Fruit fly (Drosophila melanogaster) whole organism, embryonic: ENCODE measurements around the gene CG12057.

Source experiments
- B-H1 ChIP-seq: fragments of 200-800 bp; sonication (Bioruptor generic); IDR thresholded peaks from 3 replicates; pipeline ENCODE4 v1.3.6; 2022; ENCODE audit warnings: missing biosample characterization, missing genetic modification characterization
- CG10366 ChIP-seq: fragments of 200-800 bp; sonication (Bioruptor generic); IDR thresholded peaks from 2 replicates; pipeline ENCODE4 v1.3.6; 2022; ENCODE audit warnings: missing biosample characterization, missing genetic modification characterization
- CG11247 ChIP-seq: fragments of 200-800 bp; sonication (Bioruptor generic); IDR thresholded peaks from 2 replicates; pipeline ENCODE4 v1.3.6; 2022; ENCODE audit warnings: missing biosample characterization, missing genetic modification characterization
- CG11504 ChIP-seq: fragments of 200-800 bp; sonication (Bioruptor generic); optimal IDR thresholded peaks from 3 replicates; lab custom pipeline; 2019; ENCODE audit warnings: missing biosample characterization, mild to moderate bottlenecking, missing genetic modification characterization, moderate library complexity
- CG11560 ChIP-seq: fragments of 200-800 bp; sonication (Bioruptor generic); IDR thresholded peaks from 3 replicates; pipeline ENCODE4 v1.3.6; 2022; ENCODE audit warnings: missing biosample characterization, missing genetic modification characterization
- CG12104 ChIP-seq: fragments of 200-800 bp; sonication (Bioruptor generic); optimal IDR thresholded peaks from 3 replicates; lab custom pipeline; 2016; ENCODE audit warnings: missing biosample characterization, missing genetic modification characterization
- CG12299 ChIP-seq: fragments of 200-800 bp; sonication (Bioruptor generic); optimal IDR thresholded peaks from 2 replicates; lab custom pipeline; 2018; ENCODE audit warnings: missing biosample characterization, mild to moderate bottlenecking, missing genetic modification characterization
- CG13296 ChIP-seq: fragments of 200-800 bp; sonication (Bioruptor generic); optimal IDR thresholded peaks from 3 replicates; lab custom pipeline; 2018; ENCODE audit warnings: missing biosample characterization, mild to moderate bottlenecking, missing genetic modification characterization
- CG15514 ChIP-seq: fragments of 200-800 bp; sonication (Bioruptor generic); optimal IDR thresholded peaks from 3 replicates; lab custom pipeline; 2017; ENCODE audit warnings: missing biosample characterization, missing genetic modification characterization, mild to moderate bottlenecking, moderate library complexity, missing genetic modification reagents
- CG1792 ChIP-seq: fragments of 200-800 bp; sonication (Bioruptor generic); optimal IDR thresholded peaks from 2 replicates; lab custom pipeline; 2016; ENCODE audit warnings: missing biosample characterization, missing genetic modification characterization
- CG2129 ChIP-seq: fragments of 200-800 bp; sonication (Bioruptor generic); IDR thresholded peaks from 2 replicates; pipeline ENCODE4 v1.3.6; 2022; ENCODE audit warnings: missing biosample characterization, missing genetic modification characterization; ENCODE audit not compliant: partially characterized antibody
- CG3065 ChIP-seq: fragments of 200-800 bp; sonication (Bioruptor generic); optimal IDR thresholded peaks from 2 replicates; lab custom pipeline; 2016; ENCODE audit warnings: missing biosample characterization, missing genetic modification characterization
- CG32532 ChIP-seq: fragments of 200-800 bp; sonication (Bioruptor generic); IDR thresholded peaks from 2 replicates; pipeline ENCODE4 v1.3.6; 2022; ENCODE audit warnings: missing biosample characterization, missing genetic modification characterization
- CG3995 ChIP-seq: fragments of 200-800 bp; sonication (Bioruptor generic); optimal IDR thresholded peaks from 3 replicates; lab custom pipeline; 2016; ENCODE audit warnings: missing biosample characterization, missing genetic modification characterization
- CG4360 ChIP-seq: fragments of 200-800 bp; sonication (Bioruptor generic); IDR thresholded peaks from 2 replicates; pipeline ENCODE4 v1.3.6; 2022; ENCODE audit warnings: missing biosample characterization, missing genetic modification characterization
- CG4404 ChIP-seq: fragments of 200-800 bp; sonication (Bioruptor generic); IDR thresholded peaks from 2 replicates; pipeline ENCODE4 v1.3.6; 2022; ENCODE audit warnings: missing biosample characterization, missing genetic modification characterization
- CG5245 ChIP-seq: fragments of 200-800 bp; sonication (Bioruptor generic); optimal IDR thresholded peaks from 3 replicates; lab custom pipeline; 2016; ENCODE audit warnings: missing biosample characterization, missing genetic modification characterization
- CG6254 ChIP-seq: fragments of 200-800 bp; sonication (Bioruptor generic); optimal IDR thresholded peaks from 3 replicates; lab custom pipeline; 2017; ENCODE audit warnings: mild to moderate bottlenecking, missing biosample characterization, missing genetic modification reagents, missing genetic modification characterization
- CG6689 ChIP-seq: fragments of 200-800 bp; sonication (Bioruptor generic); IDR thresholded peaks from 2 replicates; pipeline ENCODE4 v1.3.6; 2022; ENCODE audit warnings: missing biosample characterization, missing genetic modification characterization
- CG9932 ChIP-seq: fragments of 200-800 bp; sonication (Bioruptor generic); IDR thresholded peaks from 2 replicates; pipeline ENCODE4 v1.3.6; 2022; ENCODE audit warnings: missing biosample characterization, missing genetic modification characterization
- CTCF ChIP-seq: fragments of 200-800 bp; sonication (Bioruptor generic); optimal IDR thresholded peaks from 2 replicates; lab custom pipeline; 2017; ENCODE audit warnings: missing biosample characterization, mild to moderate bottlenecking, missing genetic modification characterization, moderate library complexity
- Dbx ChIP-seq: fragments of 200-800 bp; sonication (Bioruptor generic); IDR thresholded peaks from 3 replicates; pipeline ENCODE4 v1.3.6; 2022; ENCODE audit warnings: missing biosample characterization, missing genetic modification characterization
- Dfd ChIP-seq, 2 experiments: fragments of >200 bp; optimal IDR thresholded peaks; 2 replicates each; lab custom pipeline; 2017; ENCODE audit warnings: missing biosample characterization in 2 of 2, missing genetic modification characterization in 2 of 2
- Doc2 ChIP-seq: fragments of 200-800 bp; sonication (Bioruptor generic); IDR thresholded peaks from 2 replicates; pipeline ENCODE4 v1.3.6; 2022; ENCODE audit warnings: missing biosample characterization, missing genetic modification characterization
- Dref ChIP-seq: fragments of 200-800 bp; sonication (Bioruptor generic); IDR thresholded peaks from 2 replicates; pipeline ENCODE4 v1.3.6; 2022; ENCODE audit warnings: missing biosample characterization, missing genetic modification characterization
- ERR ChIP-seq: fragments of 200-800 bp; sonication (Bioruptor generic); optimal IDR thresholded peaks from 2 replicates; lab custom pipeline; 2016; ENCODE audit warnings: missing biosample characterization, missing genetic modification characterization
- HLHmδ ChIP-seq: fragments of 200-800 bp; sonication (Bioruptor generic); optimal IDR thresholded peaks from 2 replicates; lab custom pipeline; 2018; ENCODE audit warnings: missing biosample characterization, mild to moderate bottlenecking, missing genetic modification characterization, moderate library complexity
- Jarid2 ChIP-seq: fragments of 200-800 bp; sonication (Bioruptor generic); optimal IDR thresholded peaks from 3 replicates; lab custom pipeline; 2017; ENCODE audit warnings: mild to moderate bottlenecking, missing biosample characterization, missing genetic modification reagents, missing genetic modification characterization
- MTF-1 ChIP-seq: fragments of 200-800 bp; sonication (Bioruptor generic); optimal IDR thresholded peaks from 2 replicates; lab custom pipeline; 2018; ENCODE audit warnings: missing biosample characterization, mild to moderate bottlenecking, missing genetic modification characterization, borderline replicate concordance
- Nf-YB ChIP-seq: fragments of 200-800 bp; sonication (Bioruptor generic); optimal IDR thresholded peaks from 3 replicates; lab custom pipeline; 2019; ENCODE audit warnings: missing biosample characterization, mild to moderate bottlenecking, missing genetic modification characterization, moderate library complexity
- NfI ChIP-seq: fragments of 200-800 bp; sonication (Bioruptor generic); optimal IDR thresholded peaks from 3 replicates; lab custom pipeline; 2018; ENCODE audit warnings: missing biosample characterization, mild to moderate bottlenecking, missing genetic modification characterization, moderate library complexity
- Oaz ChIP-seq: fragments of 200-800 bp; sonication (Bioruptor generic); IDR thresholded peaks from 2 replicates; pipeline ENCODE4 v1.3.6; 2022; ENCODE audit warnings: missing biosample characterization, missing genetic modification characterization
- Scr ChIP-seq: fragments of 200-800 bp; sonication (Bioruptor generic); IDR thresholded peaks from 2 replicates; pipeline ENCODE4 v1.3.6; 2022; ENCODE audit warnings: missing biosample characterization, missing genetic modification characterization; ENCODE audit not compliant: partially characterized antibody
- Sin3A ChIP-seq: fragments of >200 bp; optimal IDR thresholded peaks from 2 replicates; lab custom pipeline; 2018
- Sox102F ChIP-seq: fragments of 200-800 bp; sonication (Bioruptor generic); optimal IDR thresholded peaks from 2 replicates; lab custom pipeline; 2018; ENCODE audit warnings: missing biosample characterization, mild to moderate bottlenecking, missing genetic modification characterization, moderate library complexity
- Sry-β ChIP-seq: fragments of 200-800 bp; sonication (Bioruptor generic); optimal IDR thresholded peaks from 2 replicates; lab custom pipeline; 2018; ENCODE audit warnings: missing biosample characterization, mild to moderate bottlenecking, missing genetic modification characterization, moderate library complexity
- Xbp1 ChIP-seq: fragments of 200-800 bp; sonication (Bioruptor generic); optimal IDR thresholded peaks from 3 replicates; lab custom pipeline; 2016; ENCODE audit warnings: missing biosample characterization, mild to moderate bottlenecking, missing genetic modification characterization
- amos ChIP-seq: fragments of 200-800 bp; sonication (Bioruptor generic); IDR thresholded peaks from 2 replicates; pipeline ENCODE4 v1.3.6; 2022; ENCODE audit warnings: missing biosample characterization, missing genetic modification characterization; ENCODE audit not compliant: partially characterized antibody
- disco-r ChIP-seq: fragments of 200-800 bp; sonication (Bioruptor generic); optimal IDR thresholded peaks from 2 replicates; lab custom pipeline; 2016; ENCODE audit warnings: missing biosample characterization, missing genetic modification characterization
- eyg ChIP-seq: fragments of 200-800 bp; sonication (Bioruptor generic); optimal IDR thresholded peaks from 3 replicates; lab custom pipeline; 2016; ENCODE audit warnings: missing biosample characterization, missing genetic modification characterization
- gsb ChIP-seq: fragments of 200-800 bp; sonication (Bioruptor generic); IDR thresholded peaks from 2 replicates; pipeline ENCODE4 v1.3.6; 2022; ENCODE audit warnings: missing biosample characterization, missing genetic modification characterization
- h ChIP-seq: fragments of >200 bp; optimal IDR thresholded peaks from 2 replicates; lab custom pipeline; 2017
- jigr1 ChIP-seq: fragments of 200-800 bp; sonication (Bioruptor generic); IDR thresholded peaks from 3 replicates; pipeline ENCODE4 v1.3.6; 2022; ENCODE audit warnings: missing biosample characterization, missing genetic modification characterization
- klu ChIP-seq: fragments of 200-800 bp; sonication (Bioruptor generic); IDR thresholded peaks from 2 replicates; pipeline ENCODE4 v1.3.6; 2022; ENCODE audit warnings: missing biosample characterization, missing genetic modification characterization
- nerfin-2 ChIP-seq: fragments of 200-800 bp; sonication (Bioruptor generic); IDR thresholded peaks from 2 replicates; pipeline ENCODE4 v1.3.6; 2022; ENCODE audit warnings: missing biosample characterization, missing genetic modification characterization; ENCODE audit not compliant: partially characterized antibody
- onecut ChIP-seq: fragments of 200-800 bp; sonication (Bioruptor generic); IDR thresholded peaks from 2 replicates; pipeline ENCODE4 v1.3.6; 2022; ENCODE audit warnings: missing biosample characterization, missing genetic modification characterization
- peb ChIP-seq: fragments of 200-800 bp; sonication (Bioruptor generic); IDR thresholded peaks from 2 replicates; pipeline ENCODE4 v1.3.6; 2022; ENCODE audit warnings: missing biosample characterization, missing genetic modification characterization
- pum ChIP-seq: fragments of 200-800 bp; sonication (Bioruptor generic); optimal IDR thresholded peaks from 2 replicates; lab custom pipeline; 2016; ENCODE audit warnings: missing biosample characterization, missing genetic modification characterization
- sim ChIP-seq: fragments of 200-800 bp; sonication (Bioruptor generic); IDR thresholded peaks from 2 replicates; pipeline ENCODE4 v1.3.6; 2022; ENCODE audit warnings: missing biosample characterization, missing genetic modification characterization
- tna ChIP-seq: fragments of 200-800 bp; sonication (Bioruptor generic); IDR thresholded peaks from 2 replicates; pipeline ENCODE4 v1.3.6; 2022; ENCODE audit warnings: missing biosample characterization, missing genetic modification characterization; ENCODE audit not compliant: partially characterized antibody
- unc-4 ChIP-seq: fragments of 200-800 bp; sonication (Bioruptor generic); IDR thresholded peaks from 2 replicates; pipeline ENCODE4 v1.3.6; 2022; ENCODE audit warnings: missing biosample characterization, missing genetic modification characterization; ENCODE audit not compliant: partially characterized antibody
- usp ChIP-seq: fragments of >200 bp; optimal IDR thresholded peaks from 2 replicates; lab custom pipeline; 2017; ENCODE audit warnings: missing biosample characterization, missing genetic modification characterization
- wek ChIP-seq: fragments of 200-800 bp; sonication (Bioruptor generic); optimal IDR thresholded peaks from 3 replicates; lab custom pipeline; 2018; ENCODE audit warnings: missing biosample characterization, mild to moderate bottlenecking, missing genetic modification characterization, moderate library complexity
- yki ChIP-seq: fragments of >200 bp; optimal IDR thresholded peaks from 3 replicates; lab custom pipeline; 2018

The CG12057 gene

DNA sequence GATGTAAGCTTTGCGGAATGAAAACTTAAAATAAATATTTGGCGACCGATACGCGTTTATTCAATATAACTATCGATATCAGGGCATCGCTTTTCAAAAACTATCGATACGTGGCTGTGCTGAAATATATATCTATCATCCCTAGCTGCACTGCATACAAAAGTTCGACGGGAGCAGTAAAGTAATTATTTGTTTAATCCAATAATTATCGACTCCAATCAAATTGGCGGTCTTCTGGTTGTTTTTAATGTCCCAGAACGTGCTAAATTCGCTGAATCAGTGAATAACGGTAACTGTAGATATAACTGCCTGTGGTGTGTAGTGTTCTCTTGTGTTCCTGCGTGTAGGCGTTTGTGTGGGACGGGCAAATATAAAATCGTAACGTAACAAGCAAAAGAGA, 28.3 kb upstream of the CG12057 start, which contains the start of gene mei-P26 (continued):
- TF ChIP-seq pum = no peak
- TF ChIP-seq unc-4 (GFP tag; lab: Robert Waterston, UW) = peak; percentile 84
- TF ChIP-seq Dfd (GFP tag; optimal IDR thresholded peaks at IDR 0.05; lab: Kevin White, UChicago) = no peak
- no peak for TF ChIP-seq Doc2 (GFP tag; lab: Robert Waterston, UW)
- TF ChIP-seq CG11560 (tag; lab: Robert Waterston, UW) = no peak
- TF ChIP-seq CG32532 (GFP tag; lab: Robert Waterston, UW) = no peak
- TF ChIP-seq sim = no peak
- TF ChIP-seq gsb = no peak
- no peak for TF ChIP-seq CG6254 (GFP tag; lab: Kevin White, UChicago)
- peak; percentile 92 for TF ChIP-seq amos
- no peak for TF ChIP-seq CG4404 (GFP tag; lab: Robert Waterston, UW)
- no peak for TF ChIP-seq B-H1 (GFP tag; lab: Robert Waterston, UW)
- TF ChIP-seq CG9932 (GFP tag; lab: Robert Waterston, UW) = peak; percentile 17; the same call in 1 of the 2 replicates
- TF ChIP-seq CG10366 (GFP tag; lab: Robert Waterston, UW) = no peak
- TF ChIP-seq CG4360 (GFP tag; lab: Robert Waterston, UW) = no peak
- peak; percentile 65 for TF ChIP-seq CG2129 (GFP tag; lab: Robert Waterston, UW)
- no peak for TF ChIP-seq CG12104
- no peak for TF ChIP-seq CG11247 (GFP tag; lab: Robert Waterston, UW)
- peak; percentile 73 for TF ChIP-seq nerfin-2 (GFP tag; lab: Robert Waterston, UW)
- TF ChIP-seq CG1792 (GFP tag; lab: Kevin White, UChicago) = no peak
- TF ChIP-seq wek = no peak
- TF ChIP-seq onecut = no peak
- TF ChIP-seq CTCF (GFP tag; lab: Kevin White, UChicago) = no peak
- TF ChIP-seq CG12299 (tag; lab: Kevin White, UChicago) = no peak
- TF ChIP-seq Dref (GFP tag; lab: Robert Waterston, UW) = peak; percentile 83
- TF ChIP-seq Dbx (GFP tag; lab: Robert Waterston, UW) = 0 out of 3 replicates have a peak, but pooled peaks have one; percentile 5
- TF ChIP-seq Sin3A (lab: Kevin White, UChicago) = no peak
- no peak for TF ChIP-seq CG3065 (GFP tag; lab: Kevin White, UChicago)
- TF ChIP-seq MTF-1 (GFP tag; lab: Kevin White, UChicago) = no peak
- no peak for TF ChIP-seq HLHmδ (GFP tag; lab: Kevin White, UChicago)
- TF ChIP-seq Nf-YB (GFP tag; lab: Kevin White, UChicago) = no peak
- TF ChIP-seq CG15514 (GFP tag; lab: Kevin White, UChicago) = peak; percentile 21
- TF ChIP-seq jigr1 (GFP tag; lab: Robert Waterston, UW) = no peak
- no peak for TF ChIP-seq klu (GFP tag; lab: Robert Waterston, UW)
- TF ChIP-seq Oaz = no peak
- TF ChIP-seq Xbp1 (GFP tag; lab: Kevin White, UChicago) = no peak
- no peak for TF ChIP-seq ERR
- no peak for TF ChIP-seq NfI
- TF ChIP-seq yki (lab: Kevin White, UChicago) = no peak
- TF ChIP-seq disco-r (GFP tag; lab: Kevin White, UChicago) = no peak
- TF ChIP-seq Jarid2 (GFP tag; lab: Kevin White, UChicago) = no peak
- TF ChIP-seq peb (GFP tag; lab: Robert Waterston, UW) = no peak
- no peak for TF ChIP-seq Sry-β (GFP tag; lab: Kevin White, UChicago)
- TF ChIP-seq CG3995 (GFP tag; lab: Kevin White, UChicago) = peak; percentile 51
- TF ChIP-seq CG6689 (GFP tag; lab: Robert Waterston, UW) = no peak
- peak; percentile 72 for TF ChIP-seq tna
- peak; percentile 85 for TF ChIP-seq Scr (GFP tag; lab: Robert Waterston, UW)
- no peak for TF ChIP-seq CG11504 (tag; lab: Kevin White, UChicago)
- TF ChIP-seq h = no peak
- TF ChIP-seq eyg (GFP tag; lab: Kevin White, UChicago) = no peak
- peak; percentile 21 for TF ChIP-seq CG13296
- no peak for TF ChIP-seq Sox102F (GFP tag; lab: Kevin White, UChicago)
- TF ChIP-seq usp (GFP tag; lab: Kevin White, UChicago) = no peak
- TF ChIP-seq CG5245 (GFP tag; lab: Kevin White, UChicago) = no peak
